Fruit fly (Drosophila melanogaster): ENCODE results near the gene CG6729.

Gene CG6729

DNA sequence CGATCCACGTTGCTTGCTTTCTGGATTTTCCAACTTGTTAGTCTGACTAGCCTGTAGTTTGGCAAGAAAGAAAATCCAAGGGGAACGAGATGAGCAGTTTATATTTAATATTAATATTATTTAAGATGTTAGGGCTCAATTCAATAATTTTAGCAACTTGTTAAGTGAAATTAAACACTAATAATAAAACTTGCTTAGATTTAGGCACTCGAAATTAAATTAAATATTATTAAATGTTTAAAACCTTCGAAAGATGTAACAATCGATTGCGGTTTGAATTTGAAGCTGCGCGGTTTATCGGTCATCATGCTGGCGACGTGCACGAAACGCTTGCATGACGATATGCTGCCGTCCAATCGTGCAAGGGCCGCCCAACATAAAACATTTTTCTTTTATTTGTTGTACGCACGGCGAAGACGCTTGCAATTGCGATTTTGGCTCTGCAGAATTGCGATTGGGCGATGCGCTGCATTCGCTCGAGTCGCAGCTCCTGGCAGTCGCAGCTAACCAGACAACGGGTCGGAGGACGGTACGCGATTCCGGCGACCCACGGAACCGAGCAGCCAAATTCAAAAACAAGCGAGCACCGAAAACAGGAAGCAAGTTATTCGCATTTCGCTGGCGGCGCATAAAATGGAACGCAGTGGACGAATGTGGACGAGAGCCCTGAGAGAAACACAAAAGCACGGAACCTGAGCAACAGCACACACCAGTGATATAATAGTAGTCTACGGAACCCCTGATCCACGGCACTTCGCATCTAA, 6.6 kb downstream of the CG6729 start, which contains the start of the genes Vha16-5 and CG12299 (continued):
- TF ChIP-seq D (optimal IDR thresholded peaks at IDR 0.05) (no peak), D (GFP tag; optimal IDR thresholded peaks at IDR 0.05) (no peak), slou (GFP tag; optimal IDR thresholded peaks at IDR 0.05) (peak; percentile 57), CG30020 (tag; optimal IDR thresholded peaks at IDR 0.05) (peak; percentile 70), sens (GFP tag) (peak; percentile 96), kah (GFP tag; optimal IDR thresholded peaks at IDR 0.05) (no peak), CG5245 (GFP tag; optimal IDR thresholded peaks at IDR 0.05) (peak; percentile 88), ftz-f1 (GFP tag; optimal IDR thresholded peaks at IDR 0.05) (peak; percentile 68), mld (GFP tag; IDR thresholded peaks at IDR 0.05; ENCODE audit: partially characterized antibody) (peak; percentile 78), CG18011 (GFP tag; optimal IDR thresholded peaks at IDR 0.05) (peak; percentile 83), emc (GFP tag; optimal IDR thresholded peaks at IDR 0.05) (peak; percentile 58), Opbp (GFP tag; IDR thresholded peaks at IDR 0.05; ENCODE audit: partially characterized antibody) (peak; percentile 94), hkb (optimal IDR thresholded peaks at IDR 0.05) (no peak), hkb (GFP tag; IDR thresholded peaks at IDR 0.05) (peak; percentile 84), CG18619 (GFP tag; optimal IDR thresholded peaks at IDR 0.05) (peak; percentile 63), tap (tag; optimal IDR thresholded peaks at IDR 0.05) (no peak), amos (GFP tag; IDR thresholded peaks at IDR 0.05; ENCODE audit: partially characterized antibody) (peak; percentile 88), CG16779 (GFP tag; IDR thresholded peaks at IDR 0.05) (peak; percentile 86), CG3163 (GFP tag; optimal IDR thresholded peaks at IDR 0.05) (peak; percentile 77), unc-4 (GFP tag; IDR thresholded peaks at IDR 0.05; ENCODE audit: partially characterized antibody) (peak; percentile 69), NFAT (GFP tag; IDR thresholded peaks at IDR 0.05) (peak; percentile 96), Sox102F (GFP tag; optimal IDR thresholded peaks at IDR 0.05) (peak; percentile 91), CG34224 (GFP tag; IDR thresholded peaks at IDR 0.05; ENCODE audit: partially characterized antibody) (peak; percentile 80), CG1529 (GFP tag; optimal IDR thresholded peaks at IDR 0.05) (no peak), cad (GFP tag; optimal IDR thresholded peaks at IDR 0.05) (no peak), ab (GFP tag; optimal IDR thresholded peaks at IDR 0.05) (peak; percentile 87), CG4820 (GFP tag; optimal IDR thresholded peaks at IDR 0.05) (peak; percentile 82), jigr1 (GFP tag; IDR thresholded peaks at IDR 0.05) (no peak), CG8290 (GFP tag; optimal IDR thresholded peaks at IDR 0.05) (no peak), CG8290 (tag; optimal IDR thresholded peaks at IDR 0.05) (no peak), Hey (tag; optimal IDR thresholded peaks at IDR 0.05) (no peak), CG4360 (GFP tag; IDR thresholded peaks at IDR 0.05) (peak; percentile 59; the same call in 1 of the 2 replicates), al (GFP tag; IDR thresholded peaks at IDR 0.05) (peak; percentile 72), vfl (GFP tag; optimal IDR thresholded peaks at IDR 0.05) (peak; percentile 84), CG11085 (GFP tag; IDR thresholded peaks at IDR 0.05) (peak; percentile 69), Doc2 (GFP tag; IDR thresholded peaks at IDR 0.05) (peak; percentile 72; the same call in 1 of the 2 replicates), CG15269 (tag; optimal IDR thresholded peaks at IDR 0.05) (no peak), CG31224 (GFP tag; IDR thresholded peaks at IDR 0.05) (peak; percentile 64), CG12155 (GFP tag; optimal IDR thresholded peaks at IDR 0.05) (peak; percentile 81), D19A (tag; optimal IDR thresholded peaks at IDR 0.05) (no peak), sna (GFP tag; IDR thresholded peaks at IDR 0.05; ENCODE audit: partially characterized antibody) (peak; percentile 70), CG7271 (tag; optimal IDR thresholded peaks at IDR 0.05) (no peak), lov (optimal IDR thresholded peaks at IDR 0.05) (no peak), lov (GFP tag; IDR thresholded peaks at IDR 0.05) (peak; percentile 93), trem (tag; optimal IDR thresholded peaks at IDR 0.05) (peak; percentile 30), CG8388 (GFP tag; optimal IDR thresholded peaks at IDR 0.05) (peak; percentile 39), row (GFP tag; IDR thresholded peaks at IDR 0.05) (peak; percentile 83), sob (GFP tag; IDR thresholded peaks at IDR 0.05) (peak; percentile 96), dimm (GFP tag; IDR thresholded peaks at IDR 0.05) (peak; percentile 64), GATAe (GFP tag; conservative IDR thresholded peaks at IDR 0.05) (no peak; the same call in 1 of the 2 replicates), BEAF-32 (GFP tag; optimal IDR thresholded peaks at IDR 0.05) (peak; percentile 69)

Measured in whole organism, embryonic.